Fruit fly (Drosophila melanogaster) whole organism, prepupa: Measurements from ENCODE around the gene CG7182.

Experiments used
- Blimp-1 ChIP-seq: fragments of 200-800 bp; sonication (Bioruptor generic); optimal IDR thresholded peaks from 3 replicates; lab custom pipeline; 2017; ENCODE audit warnings: missing biosample characterization, missing genetic modification characterization, mild to moderate bottlenecking, moderate library complexity, missing genetic modification reagents
- CG10631 ChIP-seq: fragments of 200-800 bp; sonication (Bioruptor generic); optimal IDR thresholded peaks from 2 replicates; lab custom pipeline; 2016; ENCODE audit warnings: missing biosample characterization, missing genetic modification characterization
- CG10669 ChIP-seq: fragments of 200-800 bp; sonication (Bioruptor generic); optimal IDR thresholded peaks from 3 replicates; lab custom pipeline; 2018; ENCODE audit warnings: missing biosample characterization, mild to moderate bottlenecking, missing genetic modification characterization, moderate library complexity
- CG11294 ChIP-seq: fragments of 200-800 bp; sonication (Bioruptor generic); IDR thresholded peaks from 2 replicates; pipeline ENCODE4 v1.3.6; 2022; ENCODE audit warnings: missing biosample characterization, missing genetic modification characterization
- CG11902 ChIP-seq: fragments of 200-800 bp; sonication (Bioruptor generic); optimal IDR thresholded peaks from 3 replicates; lab custom pipeline; 2016; ENCODE audit warnings: missing biosample characterization, missing genetic modification characterization
- CG15336 ChIP-seq: fragments of 200-800 bp; sonication (Bioruptor generic); IDR thresholded peaks from 2 replicates; pipeline ENCODE4 v1.3.6; 2022; ENCODE audit warnings: missing biosample characterization, missing genetic modification characterization
- CG1621 ChIP-seq: fragments of 200-800 bp; sonication (Bioruptor generic); optimal IDR thresholded peaks from 3 replicates; lab custom pipeline; 2018; ENCODE audit warnings: missing biosample characterization, mild to moderate bottlenecking, missing genetic modification characterization
- CG16779 ChIP-seq: fragments of 200-800 bp; sonication (Bioruptor generic); optimal IDR thresholded peaks from 3 replicates; lab custom pipeline; 2017; ENCODE audit warnings: missing biosample characterization, mild to moderate bottlenecking, missing genetic modification characterization
- CG3032 ChIP-seq: fragments of 200-800 bp; optimal IDR thresholded peaks from 2 replicates; lab custom pipeline; 2019; ENCODE audit warnings: missing biosample characterization, mild to moderate bottlenecking, missing genetic modification characterization, moderate library complexity
- CG31627 ChIP-seq: fragments of 200-800 bp; sonication (Bioruptor generic); optimal IDR thresholded peaks from 3 replicates; lab custom pipeline; 2016; ENCODE audit warnings: missing biosample characterization, missing genetic modification characterization
- CG32006 ChIP-seq: fragments of 200-800 bp; sonication (Bioruptor generic); optimal IDR thresholded peaks from 3 replicates; lab custom pipeline; 2017; ENCODE audit warnings: missing biosample characterization, mild to moderate bottlenecking, missing genetic modification characterization
- CG34406 ChIP-seq: fragments of 200-800 bp; sonication (Bioruptor generic); optimal IDR thresholded peaks from 3 replicates; lab custom pipeline; 2016; ENCODE audit warnings: missing biosample characterization, missing genetic modification characterization
- CG3919 ChIP-seq: fragments of 200-800 bp; sonication (Bioruptor generic); optimal IDR thresholded peaks from 3 replicates; lab custom pipeline; 2016; ENCODE audit warnings: missing biosample characterization, missing genetic modification characterization
- CG4318 ChIP-seq: fragments of 200-800 bp; sonication (Bioruptor generic); optimal IDR thresholded peaks from 3 replicates; lab custom pipeline; 2017; ENCODE audit warnings: missing biosample characterization, mild to moderate bottlenecking, missing genetic modification characterization
- CG6163 ChIP-seq: fragments of 200-800 bp; sonication (Bioruptor generic); IDR thresholded peaks from 3 replicates; pipeline ENCODE4 v1.3.6; 2022; ENCODE audit warnings: missing biosample characterization, missing genetic modification characterization
- CG6792 ChIP-seq: fragments of 200-800 bp; sonication (Bioruptor generic); optimal IDR thresholded peaks from 3 replicates; lab custom pipeline; 2016; ENCODE audit warnings: missing biosample characterization, missing genetic modification characterization
- CG6808 ChIP-seq: fragments of 200-800 bp; sonication (Bioruptor generic); optimal IDR thresholded peaks from 3 replicates; lab custom pipeline; 2017; ENCODE audit warnings: missing biosample characterization, missing genetic modification characterization, mild to moderate bottlenecking, moderate library complexity, missing genetic modification reagents
- CG6854 ChIP-seq: fragments of 200-800 bp; sonication (Bioruptor generic); optimal IDR thresholded peaks from 2 replicates; lab custom pipeline; 2017; ENCODE audit warnings: missing biosample characterization, mild to moderate bottlenecking, missing genetic modification characterization
- CG7368 ChIP-seq: fragments of 200-800 bp; sonication (Bioruptor generic); optimal IDR thresholded peaks from 3 replicates; lab custom pipeline; 2016; ENCODE audit warnings: missing biosample characterization, missing genetic modification characterization
- Eip75B ChIP-seq: fragments of 200-800 bp; sonication (Bioruptor generic); optimal IDR thresholded peaks from 3 replicates; lab custom pipeline; 2016; ENCODE audit warnings: missing biosample characterization, missing genetic modification characterization
- Ets21C ChIP-seq: fragments of 200-800 bp; sonication (Bioruptor generic); optimal IDR thresholded peaks from 3 replicates; lab custom pipeline; 2016; ENCODE audit warnings: missing biosample characterization, missing genetic modification characterization
- Ets96B ChIP-seq: fragments of 200-800 bp; optimal IDR thresholded peaks from 2 replicates; lab custom pipeline; 2019; ENCODE audit warnings: missing biosample characterization, mild to moderate bottlenecking, missing genetic modification characterization, moderate library complexity
- Gug ChIP-seq: fragments of 200-800 bp; sonication (Bioruptor generic); IDR thresholded peaks from 2 replicates; pipeline ENCODE4 v1.3.6; 2022; ENCODE audit warnings: missing biosample characterization, missing genetic modification characterization
- Hr38 ChIP-seq: sonication (Bioruptor generic); optimal IDR thresholded peaks from 2 replicates; lab custom pipeline; 2016; ENCODE audit warnings: missing biosample characterization, missing genetic modification characterization
- Hr39 ChIP-seq: fragments of 200-800 bp; sonication (Bioruptor generic); optimal IDR thresholded peaks from 2 replicates; lab custom pipeline; 2016; ENCODE audit warnings: missing biosample characterization, missing genetic modification characterization
- Hr4 ChIP-seq: fragments of 200-800 bp; sonication (Bioruptor generic); optimal IDR thresholded peaks from 3 replicates; lab custom pipeline; 2016; ENCODE audit warnings: missing biosample characterization, missing genetic modification characterization
- OdsH ChIP-seq: fragments of 200-800 bp; sonication (Bioruptor generic); optimal IDR thresholded peaks from 3 replicates; lab custom pipeline; 2016; ENCODE audit warnings: missing biosample characterization, missing genetic modification characterization
- Smox ChIP-seq: fragments of 200-800 bp; sonication (Bioruptor generic); optimal IDR thresholded peaks from 3 replicates; lab custom pipeline; 2016; ENCODE audit warnings: missing biosample characterization, missing genetic modification characterization
- Sox14 ChIP-seq: fragments of 200-800 bp; sonication (Bioruptor generic); optimal IDR thresholded peaks from 3 replicates; lab custom pipeline; 2016; ENCODE audit warnings: missing biosample characterization, missing genetic modification characterization
- achi ChIP-seq: fragments of 200-800 bp; sonication (Bioruptor generic); optimal IDR thresholded peaks from 3 replicates; lab custom pipeline; 2016; ENCODE audit warnings: missing biosample characterization, missing genetic modification characterization
- acj6 ChIP-seq: fragments of 200-800 bp; sonication (Bioruptor generic); optimal IDR thresholded peaks from 3 replicates; lab custom pipeline; 2016; ENCODE audit warnings: missing biosample characterization, missing genetic modification characterization
- cyc ChIP-seq: fragments of 200-800 bp; sonication (Bioruptor generic); optimal IDR thresholded peaks from 3 replicates; lab custom pipeline; 2016; ENCODE audit warnings: missing biosample characterization, missing genetic modification characterization
- dac ChIP-seq: fragments of 200-800 bp; sonication (Bioruptor generic); optimal IDR thresholded peaks from 2 replicates; lab custom pipeline; 2017; ENCODE audit warnings: missing biosample characterization, mild to moderate bottlenecking, missing genetic modification characterization
- dsx ChIP-seq: fragments of 200-800 bp; optimal IDR thresholded peaks from 3 replicates; lab custom pipeline; 2019; ENCODE audit warnings: missing biosample characterization, mild to moderate bottlenecking, missing genetic modification characterization, moderate library complexity; ENCODE audit not compliant: poor library complexity, severe bottlenecking
- eg ChIP-seq: fragments of 200-800 bp; sonication (Bioruptor generic); IDR thresholded peaks from 3 replicates; pipeline ENCODE4 v1.3.6; 2022; ENCODE audit warnings: missing biosample characterization, missing genetic modification characterization
- fd59A ChIP-seq: fragments of 200-800 bp; sonication (Bioruptor generic); optimal IDR thresholded peaks from 2 replicates; lab custom pipeline; 2017; ENCODE audit warnings: missing biosample characterization, mild to moderate bottlenecking, missing genetic modification characterization, missing genetic modification reagents
- fkh ChIP-seq: fragments of 200-800 bp; sonication (Bioruptor generic); optimal IDR thresholded peaks from 3 replicates; lab custom pipeline; 2017; ENCODE audit warnings: missing biosample characterization, mild to moderate bottlenecking, missing genetic modification characterization, moderate library complexity
- lz ChIP-seq: fragments of 200-800 bp; sonication (Bioruptor generic); optimal IDR thresholded peaks from 3 replicates; lab custom pipeline; 2016; ENCODE audit warnings: missing biosample characterization, missing genetic modification characterization
- net ChIP-seq: fragments of 200-800 bp; sonication (Bioruptor generic); optimal IDR thresholded peaks from 3 replicates; lab custom pipeline; 2016; ENCODE audit warnings: missing biosample characterization, missing genetic modification characterization
- spab ChIP-seq: fragments of 200-800 bp; sonication (Bioruptor generic); optimal IDR thresholded peaks from 2 replicates; lab custom pipeline; 2017; ENCODE audit warnings: missing biosample characterization, mild to moderate bottlenecking, missing genetic modification characterization, missing genetic modification reagents
- svp ChIP-seq: fragments of 200-800 bp; sonication (Bioruptor generic); peaks from one replicate; lab custom pipeline; 2016; ENCODE audit warnings: missing biosample characterization, missing genetic modification characterization
- topi ChIP-seq: fragments of 200-800 bp; sonication (Bioruptor generic); optimal IDR thresholded peaks from 3 replicates; lab custom pipeline; 2016; ENCODE audit warnings: missing biosample characterization, missing genetic modification characterization
- vri ChIP-seq: fragments of 200-800 bp; sonication (Bioruptor generic); optimal IDR thresholded peaks from 3 replicates; lab custom pipeline; 2016; ENCODE audit warnings: missing biosample characterization, mild to moderate bottlenecking, missing genetic modification characterization

Gene CG7182

dm6 chr3L:8328283-8328682 is 17.9 kb downstream of the CG7182 start, which contains the start of gene CG34462:
Gene CG34462 (plus strand): TSS chr3L:8328583.
- no peak for TF ChIP-seq dsx (GFP tag; lab: Kevin White, UChicago)
- TF ChIP-seq Gug (GFP tag; lab: Robert Waterston, UW): no peak
- TF ChIP-seq CG6792 (GFP tag; lab: Kevin White, UChicago): no peak
- no peak for TF ChIP-seq CG1621 (tag; lab: Kevin White, UChicago)
- no peak for TF ChIP-seq dac (GFP tag; lab: Kevin White, UChicago)
- no peak for TF ChIP-seq CG6808 (GFP tag; lab: Kevin White, UChicago)
- no peak for TF ChIP-seq vri (GFP tag; lab: Kevin White, UChicago)
- no peak for TF ChIP-seq CG6163 (GFP tag; lab: Robert Waterston, UW)
- no peak for TF ChIP-seq Hr38 (GFP tag; lab: Kevin White, UChicago)
- TF ChIP-seq acj6 (GFP tag; lab: Kevin White, UChicago): no peak
- TF ChIP-seq Ets96B (tag; lab: Kevin White, UChicago): no peak
- no peak for TF ChIP-seq CG16779 (tag; lab: Kevin White, UChicago)
- no peak for TF ChIP-seq CG4318
- TF ChIP-seq CG11294 (GFP tag; lab: Robert Waterston, UW): no peak
- no peak for TF ChIP-seq CG10669

- TF ChIP-seq CG11902 (GFP tag; lab: Kevin White, UChicago): no peak
- no peak for TF ChIP-seq Blimp-1 (GFP tag; lab: Kevin White, UChicago)
- no peak for TF ChIP-seq Hr38 (GFP tag; lab: Kevin White, UChicago)
- no peak for TF ChIP-seq CG15336 (GFP tag; lab: Robert Waterston, UW)
- no peak for TF ChIP-seq CG32006
- TF ChIP-seq CG6808 (GFP tag; lab: Kevin White, UChicago): no peak
- TF ChIP-seq Ets96B (tag; lab: Kevin White, UChicago): no peak
- TF ChIP-seq spab: no peak
These were observed 20.6 kb downstream of the CG7182 start, which contains the start of gene CG34461 for dm6 chr3L:8325559-8325958. Gene CG34461 (plus strand): TSS chr3L:8325859.

- TF ChIP-seq CG31627 (GFP tag; lab: Kevin White, UChicago): no peak
- TF ChIP-seq svp: peak; percentile 2
- no peak for TF ChIP-seq fd59A
These were observed 22.4 kb downstream of the CG7182 start for dm6 chr3L:8323817-8324216.

DNA sequence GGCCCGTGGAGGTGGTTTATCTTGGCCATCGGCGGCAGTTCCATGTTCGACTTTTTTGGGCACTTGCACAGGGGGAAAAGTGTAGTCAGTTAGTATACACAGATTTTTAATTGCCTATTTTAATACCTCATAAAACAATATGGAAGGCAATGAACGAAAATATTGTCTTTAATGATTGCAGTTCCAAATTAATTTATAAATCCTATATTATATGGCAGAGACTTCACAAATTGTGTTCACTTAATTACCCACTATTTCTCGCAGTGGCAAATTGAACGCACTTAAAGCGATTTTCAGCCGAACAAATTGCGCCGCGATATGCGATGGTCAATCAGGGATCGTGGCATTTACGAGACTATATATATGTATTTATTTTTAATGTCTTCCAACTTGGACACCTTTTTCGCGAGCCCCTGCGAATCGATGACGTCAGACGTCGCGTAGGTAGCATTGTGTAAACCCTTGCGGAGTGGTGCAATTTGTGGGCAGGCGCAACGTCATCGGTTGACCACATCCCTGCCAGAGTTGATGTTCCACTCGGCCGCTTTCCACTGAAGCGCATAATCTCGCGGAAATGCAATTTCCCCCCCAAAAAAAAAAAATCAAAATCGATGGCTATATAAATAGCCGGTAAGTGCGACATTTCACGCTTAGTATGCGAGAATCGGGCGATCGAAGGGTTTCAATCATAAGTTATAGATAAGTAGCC is 25.9 kb downstream of the CG7182 start, which contains the start of gene CG13670:
TSS of gene CG13670 (plus strand) at position 659 of the 709 bp plus-strand sequence.
- TF ChIP-seq CG1621 (tag; lab: Kevin White, UChicago) (no peak), CG6854 (no peak), CG11294 (GFP tag; lab: Robert Waterston, UW) (no peak), topi (GFP tag; lab: Kevin White, UChicago) (no peak), Eip75B (GFP tag; lab: Kevin White, UChicago) (no peak), CG3919 (GFP tag; lab: Kevin White, UChicago) (peak; percentile 40), Hr39 (GFP tag; lab: Kevin White, UChicago) (peak; percentile 13), Gug (GFP tag; lab: Robert Waterston, UW) (no peak), CG7368 (GFP tag; lab: Kevin White, UChicago) (peak; percentile 34), CG6163 (GFP tag; lab: Robert Waterston, UW) (peak; percentile 62; the same call in 2 of the 3 replicates), svp (peak; percentile 64), CG4318 (no peak), CG10631 (GFP tag; lab: Kevin White, UChicago) (no peak), acj6 (GFP tag; lab: Kevin White, UChicago) (no peak), Hr4 (GFP tag; lab: Kevin White, UChicago) (peak; percentile 43), CG31627 (GFP tag; lab: Kevin White, UChicago) (no peak), Hr38 (GFP tag; lab: Kevin White, UChicago) (no peak), dac (GFP tag; lab: Kevin White, UChicago) (no peak), Ets21C (GFP tag; lab: Kevin White, UChicago) (no peak), cyc (peak; percentile 18), OdsH (GFP tag; lab: Kevin White, UChicago) (peak; percentile 32), CG34406 (GFP tag; lab: Kevin White, UChicago) (peak; percentile 12), achi (GFP tag; lab: Kevin White, UChicago) (peak; percentile 29), CG3032 (tag; lab: Kevin White, UChicago) (no peak), fkh (GFP tag; lab: Kevin White, UChicago) (no peak), net (peak; percentile 36), eg (GFP tag; lab: Robert Waterston, UW) (peak; percentile 64), Smox (GFP tag; lab: Kevin White, UChicago) (no peak), CG6792 (GFP tag; lab: Kevin White, UChicago) (peak; percentile 14), dsx (GFP tag; lab: Kevin White, UChicago) (no peak), Ets96B (tag; lab: Kevin White, UChicago) (no peak), lz (GFP tag; lab: Kevin White, UChicago) (no peak), Sox14 (GFP tag; lab: Kevin White, UChicago) (no peak)
